Fruit fly (Drosophila melanogaster) whole organism, embryonic: ENCODE results near the gene CG14439.

Source experiments
- Atf6 ChIP-seq: fragments of 200-800 bp; sonication (Bioruptor generic); IDR thresholded peaks from 2 replicates; pipeline ENCODE4 v1.3.6; 2022; ENCODE audit warnings: missing biosample characterization, missing genetic modification characterization
- BEAF-32 ChIP-seq: fragments of 200-800 bp; sonication (Bioruptor generic); optimal IDR thresholded peaks from 3 replicates; lab custom pipeline; 2017; ENCODE audit warnings: missing biosample characterization, missing genetic modification characterization, mild to moderate bottlenecking, moderate library complexity, missing genetic modification reagents
- C15 ChIP-seq: fragments of 200-800 bp; sonication (Bioruptor generic); IDR thresholded peaks from 3 replicates; pipeline ENCODE4 v1.3.6; 2022; ENCODE audit warnings: missing biosample characterization, missing genetic modification characterization
- CG10543 ChIP-seq: fragments of 200-800 bp; sonication (Bioruptor generic); optimal IDR thresholded peaks from 3 replicates; lab custom pipeline; 2017; ENCODE audit warnings: missing biosample characterization, mild to moderate bottlenecking, missing genetic modification characterization, moderate library complexity
- CG11085 ChIP-seq: fragments of 200-800 bp; sonication (Bioruptor generic); IDR thresholded peaks from 2 replicates; pipeline ENCODE4 v1.3.6; 2022; ENCODE audit warnings: missing biosample characterization, missing genetic modification characterization
- CG11696 ChIP-seq: fragments of 200-800 bp; sonication (Bioruptor generic); IDR thresholded peaks from 2 replicates; pipeline ENCODE4 v1.3.6; 2022; ENCODE audit warnings: missing biosample characterization, missing genetic modification characterization
- CG12104 ChIP-seq: fragments of 200-800 bp; sonication (Bioruptor generic); optimal IDR thresholded peaks from 3 replicates; lab custom pipeline; 2016; ENCODE audit warnings: missing biosample characterization, missing genetic modification characterization
- CG14441 ChIP-seq: fragments of 200-800 bp; sonication (Bioruptor generic); IDR thresholded peaks from 2 replicates; pipeline ENCODE4 v1.3.6; 2022; ENCODE audit warnings: missing biosample characterization, missing genetic modification characterization
- CG1603 ChIP-seq: fragments of 200-800 bp; sonication (Bioruptor generic); optimal IDR thresholded peaks from 2 replicates; lab custom pipeline; 2019; ENCODE audit warnings: missing biosample characterization, mild to moderate bottlenecking, missing genetic modification characterization, moderate library complexity
- CG2120 ChIP-seq: fragments of 200-800 bp; sonication (Bioruptor generic); optimal IDR thresholded peaks from 3 replicates; lab custom pipeline; 2016; ENCODE audit warnings: missing biosample characterization, missing genetic modification characterization
- CG32767 ChIP-seq: fragments of 200-800 bp; sonication (Bioruptor generic); IDR thresholded peaks from 2 replicates; pipeline ENCODE4 v1.3.6; 2022; ENCODE audit warnings: missing biosample characterization, missing genetic modification characterization
- CG33557 ChIP-seq: fragments of 200-800 bp; sonication (Bioruptor generic); optimal IDR thresholded peaks from 2 replicates; lab custom pipeline; 2019; ENCODE audit warnings: missing biosample characterization, mild to moderate bottlenecking, missing genetic modification characterization, moderate library complexity
- CG34224 ChIP-seq: fragments of 200-800 bp; sonication (Bioruptor generic); IDR thresholded peaks from 3 replicates; pipeline ENCODE4 v1.3.6; 2022; ENCODE audit warnings: missing biosample characterization, missing genetic modification characterization; ENCODE audit not compliant: partially characterized antibody
- CkIIα-i1 ChIP-seq: fragments of 200-800 bp; sonication (Bioruptor generic); IDR thresholded peaks from 2 replicates; pipeline ENCODE4 v1.3.6; 2022; ENCODE audit warnings: missing biosample characterization, missing genetic modification characterization
- Dip3 ChIP-seq: fragments of 200-800 bp; sonication (Bioruptor generic); optimal IDR thresholded peaks from 3 replicates; lab custom pipeline; 2016; ENCODE audit warnings: missing biosample characterization, missing genetic modification characterization
- Dp ChIP-seq: fragments of 200-800 bp; sonication (Bioruptor generic); optimal IDR thresholded peaks from 2 replicates; lab custom pipeline; 2018; ENCODE audit warnings: missing biosample characterization, mild to moderate bottlenecking, missing genetic modification characterization, moderate library complexity
- E2f1 ChIP-seq: fragments of 200-800 bp; sonication (Bioruptor generic); IDR thresholded peaks from 2 replicates; pipeline ENCODE4 v1.3.6; 2022; ENCODE audit warnings: missing biosample characterization, missing genetic modification characterization
- Eip74EF ChIP-seq, 2 experiments: fragments of 200-800 bp in 1 of 2; fragments of >200 bp in 1 of 2; sonication (Bioruptor generic) in 1 of 2; optimal IDR thresholded peaks; 2 replicates each; lab custom pipeline; 2017 to 2019; ENCODE audit warnings: missing biosample characterization in 2 of 2, missing genetic modification characterization in 2 of 2, mild to moderate bottlenecking in 1 of 2, moderate library complexity in 1 of 2
- Ets65A ChIP-seq: fragments of 200-800 bp; sonication (Bioruptor generic); peaks from one replicate; lab custom pipeline; 2016; ENCODE audit warnings: missing biosample characterization, missing genetic modification characterization
- Fer1 ChIP-seq: fragments of 200-800 bp; sonication (Bioruptor generic); optimal IDR thresholded peaks from 2 replicates; lab custom pipeline; 2017; ENCODE audit warnings: missing biosample characterization, mild to moderate bottlenecking, missing genetic modification characterization
- H15 ChIP-seq: fragments of 200-800 bp; sonication (Bioruptor generic); IDR thresholded peaks from 3 replicates; pipeline ENCODE4 v1.3.6; 2022; ENCODE audit warnings: missing biosample characterization, missing genetic modification characterization
- HHEX ChIP-seq: fragments of 200-800 bp; sonication (Bioruptor generic); optimal IDR thresholded peaks from 3 replicates; lab custom pipeline; 2017; ENCODE audit warnings: missing biosample characterization, mild to moderate bottlenecking, missing genetic modification characterization, missing genetic modification reagents
- Hsf ChIP-seq: fragments of 200-800 bp; sonication (Bioruptor generic); optimal IDR thresholded peaks from 3 replicates; lab custom pipeline; 2016; ENCODE audit warnings: missing biosample characterization, missing genetic modification characterization
- Lim3 ChIP-seq: fragments of 200-800 bp; sonication (Bioruptor generic); IDR thresholded peaks from 2 replicates; pipeline ENCODE4 v1.3.6; 2022; ENCODE audit warnings: missing biosample characterization, missing genetic modification characterization
- Med ChIP-seq: fragments of 200-800 bp; sonication (Bioruptor generic); peaks from one replicate; lab custom pipeline; 2016; ENCODE audit warnings: missing biosample characterization, missing genetic modification characterization, mild to moderate bottlenecking, inconsistent platforms, moderate library complexity
- Nf-YB ChIP-seq: fragments of 200-800 bp; sonication (Bioruptor generic); optimal IDR thresholded peaks from 3 replicates; lab custom pipeline; 2019; ENCODE audit warnings: missing biosample characterization, mild to moderate bottlenecking, missing genetic modification characterization, moderate library complexity
- Opbp ChIP-seq: fragments of 200-800 bp; sonication (Bioruptor generic); IDR thresholded peaks from 3 replicates; pipeline ENCODE4 v1.3.6; 2022; ENCODE audit warnings: missing biosample characterization, missing genetic modification characterization; ENCODE audit not compliant: partially characterized antibody
- Pdp1 ChIP-seq, 2 experiments: fragments of 200-800 bp; sonication (Bioruptor generic); optimal IDR thresholded peaks; 3 replicates each; lab custom pipeline; 2016; ENCODE audit warnings: missing biosample characterization in 2 of 2, missing genetic modification characterization in 2 of 2, mild to moderate bottlenecking in 1 of 2, moderate library complexity in 1 of 2
- Rfx ChIP-seq: fragments of 200-800 bp; sonication (Bioruptor generic); IDR thresholded peaks from 2 replicates; pipeline ENCODE4 v1.3.6; 2022; ENCODE audit warnings: missing biosample characterization, missing genetic modification characterization
- Tbp ChIP-seq: fragments of >200 bp; optimal IDR thresholded peaks from 2 replicates; lab custom pipeline; 2018; ENCODE audit warnings: missing biosample characterization, missing genetic modification characterization
- al ChIP-seq: fragments of 200-800 bp; sonication (Bioruptor generic); IDR thresholded peaks from 2 replicates; pipeline ENCODE4 v1.3.6; 2022; ENCODE audit warnings: missing biosample characterization, missing genetic modification characterization
- ase ChIP-seq: fragments of 200-800 bp; sonication (Bioruptor generic); IDR thresholded peaks from 3 replicates; pipeline ENCODE4 v1.3.6; 2022; ENCODE audit warnings: missing biosample characterization, missing genetic modification characterization
- ash1 ChIP-seq: fragments of 200-800 bp; sonication (Bioruptor generic); optimal IDR thresholded peaks from 2 replicates; lab custom pipeline; 2018; ENCODE audit warnings: missing biosample characterization, mild to moderate bottlenecking, missing genetic modification characterization
- az2 ChIP-seq: fragments of 200-800 bp; sonication (Bioruptor generic); optimal IDR thresholded peaks from 3 replicates; lab custom pipeline; 2016; ENCODE audit warnings: missing biosample characterization, missing genetic modification characterization
- corto ChIP-seq: fragments of 200-800 bp; sonication (Bioruptor generic); optimal IDR thresholded peaks from 2 replicates; lab custom pipeline; 2016; ENCODE audit warnings: missing biosample characterization, mild to moderate bottlenecking, missing genetic modification characterization, moderate library complexity
- cwo ChIP-seq: fragments of 200-800 bp; sonication (Bioruptor generic); optimal IDR thresholded peaks from 3 replicates; lab custom pipeline; 2017; ENCODE audit warnings: missing biosample characterization, missing genetic modification characterization, mild to moderate bottlenecking, moderate library complexity, missing genetic modification reagents
- eve ChIP-seq, 2 experiments: fragments of >200 bp; optimal IDR thresholded peaks; 2 replicates each; lab custom pipeline; 2017; ENCODE audit warnings: missing biosample characterization in 2 of 2, missing genetic modification characterization in 2 of 2
- fd3F ChIP-seq: fragments of 200-800 bp; sonication (Bioruptor generic); optimal IDR thresholded peaks from 2 replicates; lab custom pipeline; 2018; ENCODE audit warnings: missing biosample characterization, mild to moderate bottlenecking, missing genetic modification characterization, moderate library complexity
- fd64A ChIP-seq: fragments of 200-800 bp; sonication (Bioruptor generic); optimal IDR thresholded peaks from 3 replicates; lab custom pipeline; 2018; ENCODE audit warnings: missing biosample characterization, mild to moderate bottlenecking, missing genetic modification characterization
- gcm2 ChIP-seq: fragments of 200-800 bp; sonication (Bioruptor generic); optimal IDR thresholded peaks from 2 replicates; lab custom pipeline; 2016; ENCODE audit warnings: missing biosample characterization, missing genetic modification characterization
- gfzf ChIP-seq: fragments of 200-800 bp; sonication (Bioruptor generic); optimal IDR thresholded peaks from 2 replicates; lab custom pipeline; 2016; ENCODE audit warnings: missing biosample characterization, mild to moderate bottlenecking, missing genetic modification characterization, moderate library complexity
- grau ChIP-seq: fragments of 200-800 bp; optimal IDR thresholded peaks from 3 replicates; lab custom pipeline; 2019; ENCODE audit warnings: missing biosample characterization, mild to moderate bottlenecking, missing genetic modification characterization, moderate library complexity
- gro ChIP-seq: fragments of 200-800 bp; sonication (Bioruptor generic); optimal IDR thresholded peaks from 2 replicates; lab custom pipeline; 2016; ENCODE audit warnings: missing biosample characterization, missing genetic modification characterization
- h ChIP-seq: fragments of >200 bp; optimal IDR thresholded peaks from 2 replicates; lab custom pipeline; 2017
- jigr1 ChIP-seq: fragments of 200-800 bp; sonication (Bioruptor generic); IDR thresholded peaks from 3 replicates; pipeline ENCODE4 v1.3.6; 2022; ENCODE audit warnings: missing biosample characterization, missing genetic modification characterization
- nerfin-2 ChIP-seq: fragments of 200-800 bp; sonication (Bioruptor generic); IDR thresholded peaks from 2 replicates; pipeline ENCODE4 v1.3.6; 2022; ENCODE audit warnings: missing biosample characterization, missing genetic modification characterization; ENCODE audit not compliant: partially characterized antibody
- pfk ChIP-seq: fragments of 200-800 bp; sonication (Bioruptor generic); optimal IDR thresholded peaks from 2 replicates; lab custom pipeline; 2018; ENCODE audit warnings: missing biosample characterization, mild to moderate bottlenecking, missing genetic modification characterization, moderate library complexity
- prd ChIP-seq, 3 experiments: fragments of >200 bp in 2 of 3; fragments of 200-800 bp in 1 of 3; sonication (Bioruptor generic) in 1 of 3; optimal IDR thresholded peaks in 2 of 3; IDR thresholded peaks in 1 of 3; 2 replicates in 2 of 3; 3 replicates in 1 of 3; pipeline versions ENCODE4 v1.3.6 to Lab custom; 2017 to 2022; ENCODE audit warnings: missing biosample characterization in 1 of 3, missing genetic modification characterization in 1 of 3
- schlank ChIP-seq: fragments of 200-800 bp; sonication (Bioruptor generic); optimal IDR thresholded peaks from 2 replicates; lab custom pipeline; 2018; ENCODE audit warnings: missing biosample characterization, mild to moderate bottlenecking, missing genetic modification characterization
- sens ChIP-seq: fragments of 200-800 bp; sonication (Bioruptor generic); peaks from one replicate; lab custom pipeline; 2016; ENCODE audit warnings: missing biosample characterization, missing genetic modification characterization
- sob ChIP-seq: fragments of 200-800 bp; sonication (Bioruptor generic); IDR thresholded peaks from 2 replicates; pipeline ENCODE4 v1.3.6; 2022; ENCODE audit warnings: missing biosample characterization, missing genetic modification characterization
- tio ChIP-seq: fragments of 200-800 bp; sonication (Bioruptor generic); optimal IDR thresholded peaks from 2 replicates; lab custom pipeline; 2017; ENCODE audit warnings: missing biosample characterization, missing genetic modification characterization, inconsistent platforms

CG14439 gene

dm6 chrX:6741184-6741586 is 6.2 kb upstream of the CG14439 start (continued):
- peak; percentile 92 for TF ChIP-seq sens (GFP tag; lab: Kevin White, UChicago)
- no peak for TF ChIP-seq corto (GFP tag; lab: Kevin White, UChicago)
- peak; percentile 87 for TF ChIP-seq CG1603 (tag; lab: Kevin White, UChicago)
- TF ChIP-seq CG11085 = no peak
- TF ChIP-seq H15 = peak; percentile 59; the same call in 2 of the 3 replicates
- TF ChIP-seq fd3F (GFP tag; lab: Kevin White, UChicago) = peak; percentile 4
- TF ChIP-seq Dip3 (GFP tag; lab: Kevin White, UChicago) = peak; percentile 55
- TF ChIP-seq ase (GFP tag; lab: Robert Waterston, UW) = 0 out of 3 replicates have a peak, but pooled peaks have one; percentile 26
- TF ChIP-seq gro (GFP tag; lab: Kevin White, UChicago) = peak; percentile 56
- TF ChIP-seq Med = peak; percentile 95
- TF ChIP-seq Lim3 (GFP tag; lab: Robert Waterston, UW) = no peak
- no peak for TF ChIP-seq ash1
- TF ChIP-seq BEAF-32 (GFP tag; lab: Kevin White, UChicago) = peak; percentile 78
- TF ChIP-seq CG32767 = no peak
- TF ChIP-seq CG33557 = no peak
- TF ChIP-seq HHEX (GFP tag; lab: Kevin White, UChicago) = peak; percentile 39
- TF ChIP-seq Tbp (GFP tag; lab: Kevin White, UChicago) = no peak
- peak; percentile 95 for TF ChIP-seq Dp (GFP tag; lab: Kevin White, UChicago)
- TF ChIP-seq CkIIα-i1 = no peak
- TF ChIP-seq E2f1 (GFP tag; lab: Robert Waterston, UW) = peak; percentile 70
- peak; percentile 51 for TF ChIP-seq grau
- no peak for TF ChIP-seq tio (GFP tag; lab: Kevin White, UChicago)
- no peak for TF ChIP-seq jigr1
- TF ChIP-seq al (GFP tag; lab: Robert Waterston, UW) = peak; percentile 13; the same call in 1 of the 2 replicates
- peak; percentile 14 for TF ChIP-seq CG12104 (GFP tag; lab: Kevin White, UChicago)
- peak; percentile 29 to 65 for TF ChIP-seq Pdp1 (GFP tag; optimal IDR thresholded peaks at IDR 0.05; lab: Kevin White, UChicago)
- TF ChIP-seq CG10543 (GFP tag; lab: Kevin White, UChicago) = no peak
- no peak for TF ChIP-seq schlank (tag; lab: Kevin White, UChicago)
- TF ChIP-seq cwo (GFP tag; lab: Kevin White, UChicago) = no peak
- peak; percentile 63; the same call in 1 of the 2 replicates for TF ChIP-seq nerfin-2 (GFP tag; lab: Robert Waterston, UW)
- no peak for TF ChIP-seq h
- peak; percentile 43 for TF ChIP-seq Fer1 (GFP tag; lab: Kevin White, UChicago)
- TF ChIP-seq C15 (GFP tag; lab: Robert Waterston, UW) = 0 out of 3 replicates have a peak, but pooled peaks have one; percentile 5

DNA sequence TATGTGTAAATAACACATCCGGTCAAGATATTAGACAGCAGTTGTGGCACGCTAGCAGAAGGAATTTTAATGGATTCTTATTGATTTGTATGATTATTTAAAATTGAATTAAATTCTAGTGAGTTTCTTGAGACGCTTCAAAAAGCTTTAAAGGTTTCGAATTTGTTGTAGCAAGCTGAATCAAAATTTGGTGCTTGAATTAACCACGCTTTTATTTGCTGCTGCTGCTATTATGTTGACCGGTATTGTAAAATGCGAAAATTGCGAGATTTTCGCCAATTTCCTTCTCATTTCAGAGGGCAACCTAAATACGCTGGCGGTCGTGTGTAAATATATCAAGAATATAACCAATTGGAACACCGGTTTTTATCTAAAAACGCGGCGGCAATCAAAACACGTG is 4.2 kb upstream of the CG14439 start:
- TF ChIP-seq az2 (GFP tag; lab: Kevin White, UChicago) = no peak
- TF ChIP-seq CG11696 (GFP tag; lab: Robert Waterston, UW) = peak; percentile 69
- TF ChIP-seq sob (GFP tag; lab: Robert Waterston, UW) = peak; percentile 6; the same call in 1 of the 2 replicates
- no peak for TF ChIP-seq fd64A (GFP tag; lab: Kevin White, UChicago)
- no peak for TF ChIP-seq eve (GFP tag; optimal IDR thresholded peaks at IDR 0.05; lab: Kevin White, UChicago)
- TF ChIP-seq CG14441 (GFP tag; lab: Robert Waterston, UW) = peak; percentile 55
- TF ChIP-seq gfzf = no peak
- TF ChIP-seq Opbp (GFP tag; lab: Robert Waterston, UW) = no peak
- no peak for TF ChIP-seq gcm2 (GFP tag; lab: Kevin White, UChicago)
- no peak for TF ChIP-seq prd (optimal IDR thresholded peaks at IDR 0.05; lab: Kevin White, UChicago)
- 0 out of 3 replicates have a peak, but pooled peaks have one; percentile 14 for TF ChIP-seq prd (GFP tag; IDR thresholded peaks at IDR 0.05; lab: Robert Waterston, UW)
- TF ChIP-seq Ets65A (GFP tag; lab: Kevin White, UChicago) = peak; percentile 23
- TF ChIP-seq Nf-YB (GFP tag; lab: Kevin White, UChicago) = no peak
- no peak for TF ChIP-seq Hsf
- TF ChIP-seq Rfx (GFP tag; lab: Robert Waterston, UW) = no peak
- TF ChIP-seq CG34224 = no peak
- no peak for TF ChIP-seq Eip74EF (GFP tag; optimal IDR thresholded peaks at IDR 0.05; lab: Kevin White, UChicago)
- TF ChIP-seq sens (GFP tag; lab: Kevin White, UChicago) = peak; percentile 49
- no peak for TF ChIP-seq pfk (GFP tag; lab: Kevin White, UChicago)
- peak; percentile 14 for TF ChIP-seq CG2120 (GFP tag; lab: Kevin White, UChicago)
- TF ChIP-seq Atf6 (GFP tag; lab: Robert Waterston, UW) = 0 out of 2 replicates have a peak, but pooled peaks have one; percentile 8
